Fruit fly (Drosophila melanogaster): Measurements from ENCODE around the gene RhoGAP19D.

dm6 chrX:20423747-20424165, 86.7 kb downstream of the RhoGAP19D start, which contains the start of the genes Pp4-19C and cactin:
- TF ChIP-seq CG8478 (optimal IDR thresholded peaks at IDR 0.05) (no peak), CTCF (optimal IDR thresholded peaks at IDR 0.05) (no peak)
